Fruit fly (Drosophila melanogaster) whole organism, adult: ENCODE measurements around the gene Vha100-2.

Experiments
- CG11617 ChIP-seq: fragments of 200-800 bp; sonication (Bioruptor generic); optimal IDR thresholded peaks from 2 replicates; lab custom pipeline; 2017; ENCODE audit warnings: mild to moderate bottlenecking, missing biosample characterization, missing genetic modification reagents, missing genetic modification characterization
- CG12768 ChIP-seq: fragments of 200-800 bp; sonication (Bioruptor generic); optimal IDR thresholded peaks from 2 replicates; lab custom pipeline; 2017; ENCODE audit warnings: missing biosample characterization, missing genetic modification characterization, mild to moderate bottlenecking, moderate library complexity, missing genetic modification reagents
- CG14711 ChIP-seq: fragments of 200-800 bp; sonication (Bioruptor generic); optimal IDR thresholded peaks from 2 replicates; lab custom pipeline; 2018; ENCODE audit warnings: missing biosample characterization, mild to moderate bottlenecking, missing genetic modification characterization, moderate library complexity
- CG1620 ChIP-seq: fragments of 200-800 bp; sonication (Bioruptor generic); optimal IDR thresholded peaks from 2 replicates; lab custom pipeline; 2016; ENCODE audit warnings: missing biosample characterization, missing genetic modification characterization
- CG33017 ChIP-seq: fragments of 200-800 bp; sonication (Bioruptor generic); optimal IDR thresholded peaks from 2 replicates; lab custom pipeline; 2018; ENCODE audit warnings: missing biosample characterization, mild to moderate bottlenecking, missing genetic modification characterization, moderate library complexity
- CG5204 ChIP-seq: fragments of 200-800 bp; sonication (Bioruptor generic); optimal IDR thresholded peaks from 2 replicates; lab custom pipeline; 2016; ENCODE audit warnings: missing biosample characterization, missing genetic modification characterization
- CG7045 ChIP-seq: fragments of 200-800 bp; sonication (Bioruptor generic); optimal IDR thresholded peaks from 2 replicates; lab custom pipeline; 2017; ENCODE audit warnings: missing biosample characterization, mild to moderate bottlenecking, missing genetic modification characterization
- CG7101 ChIP-seq: fragments of 200-800 bp; sonication (Bioruptor generic); optimal IDR thresholded peaks from 2 replicates; lab custom pipeline; 2018; ENCODE audit warnings: missing biosample characterization, mild to moderate bottlenecking, missing genetic modification characterization, moderate library complexity
- Clk ChIP-seq: fragments of 200-800 bp; sonication (Bioruptor generic); optimal IDR thresholded peaks from 2 replicates; lab custom pipeline; 2017; ENCODE audit warnings: missing biosample characterization, missing genetic modification characterization
- Crg-1 ChIP-seq: fragments of 200-800 bp; sonication (Bioruptor generic); optimal IDR thresholded peaks from 2 replicates; lab custom pipeline; 2016; ENCODE audit warnings: missing biosample characterization, missing genetic modification characterization
- Hr96 ChIP-seq: fragments of 200-800 bp; sonication (Bioruptor generic); optimal IDR thresholded peaks from 2 replicates; lab custom pipeline; 2016; ENCODE audit warnings: missing biosample characterization, missing genetic modification characterization
- Mnt ChIP-seq: fragments of 200-800 bp; sonication (Bioruptor generic); optimal IDR thresholded peaks from 2 replicates; lab custom pipeline; 2016; ENCODE audit warnings: missing biosample characterization, mild to moderate bottlenecking, missing genetic modification characterization
- bab1 ChIP-seq: fragments of 200-800 bp; sonication (Bioruptor generic); optimal IDR thresholded peaks from 3 replicates; lab custom pipeline; 2019; ENCODE audit warnings: missing biosample characterization, mild to moderate bottlenecking, missing genetic modification characterization, moderate library complexity
- cic ChIP-seq: fragments of 200-800 bp; sonication (Bioruptor generic); optimal IDR thresholded peaks from 2 replicates; lab custom pipeline; 2017; ENCODE audit warnings: missing biosample characterization, mild to moderate bottlenecking, missing genetic modification characterization, moderate library complexity
- cnc ChIP-seq, 2 experiments: fragments of >200 bp; optimal IDR thresholded peaks; 2 replicates each; lab custom pipeline; 2017
- kay ChIP-seq: fragments of 200-800 bp; sonication (Bioruptor generic); peaks from one replicate; lab custom pipeline; 2016; ENCODE audit warnings: missing biosample characterization, missing genetic modification characterization, borderline replicate concordance
- ovo ChIP-seq: fragments of 200-800 bp; sonication (Bioruptor generic); optimal IDR thresholded peaks from 2 replicates; lab custom pipeline; 2016; ENCODE audit warnings: missing biosample characterization, missing genetic modification characterization
- pad ChIP-seq: fragments of 200-800 bp; sonication (Bioruptor generic); optimal IDR thresholded peaks from 3 replicates; lab custom pipeline; 2017; ENCODE audit warnings: missing biosample characterization, missing genetic modification characterization, mild to moderate bottlenecking, moderate library complexity, missing genetic modification reagents
- tj ChIP-seq: fragments of 200-800 bp; sonication (Bioruptor generic); optimal IDR thresholded peaks from 3 replicates; lab custom pipeline; 2017; ENCODE audit warnings: missing biosample characterization, mild to moderate bottlenecking, missing genetic modification characterization, moderate library complexity
- toe ChIP-seq: fragments of 200-800 bp; sonication (Bioruptor generic); optimal IDR thresholded peaks from 2 replicates; lab custom pipeline; 2016; ENCODE audit warnings: missing biosample characterization, missing genetic modification characterization

Vha100-2 gene

DNA sequence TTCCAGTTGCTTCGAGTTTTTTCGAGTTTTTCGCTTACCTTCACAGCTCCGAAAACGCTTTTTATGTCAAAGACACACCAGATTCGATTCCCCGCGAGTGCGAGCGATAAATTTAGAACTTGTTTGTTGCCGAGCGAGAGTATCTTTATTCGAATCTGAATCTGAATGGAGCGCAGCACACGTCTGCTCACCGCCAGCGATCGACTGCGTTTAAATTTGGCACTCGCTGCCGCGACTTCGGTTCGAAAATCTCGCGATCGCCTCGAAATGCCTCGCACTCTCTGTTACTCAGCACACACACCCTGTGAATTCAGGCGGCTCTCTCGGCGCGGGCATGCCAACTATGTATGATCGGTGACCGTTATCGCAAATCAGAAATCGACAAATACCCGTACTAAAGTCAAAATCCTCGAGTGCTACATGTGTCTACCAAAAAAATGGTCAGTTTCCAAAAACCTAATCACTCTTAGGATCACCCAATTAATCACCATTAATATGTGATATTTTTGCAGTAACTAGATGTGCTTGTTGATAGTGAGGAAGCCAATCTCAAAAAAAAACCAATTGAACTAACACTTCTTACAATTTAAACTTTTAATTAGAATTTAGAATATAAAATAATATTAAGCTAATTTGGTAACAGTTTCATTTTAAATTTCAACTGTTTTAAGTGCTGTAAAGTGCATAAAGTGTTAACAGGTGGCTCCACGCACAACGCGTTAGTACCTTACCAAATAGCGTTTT is at the start of gene Vha100-2:
Vha100-2 (minus strand) TSS at position 216 of the 744 bp plus-strand sequence.
- TF ChIP-seq CG14711 (tag; lab: Kevin White, UChicago) (peak; percentile 29), tj (peak; percentile 17), kay (no peak), cnc (optimal IDR thresholded peaks at IDR 0.05; lab: Kevin White, UChicago) (no peak), CG11617 (GFP tag; lab: Kevin White, UChicago) (no peak), ovo (GFP tag; lab: Kevin White, UChicago) (no peak), pad (GFP tag; lab: Kevin White, UChicago) (peak; percentile 56), CG12768 (GFP tag; lab: Kevin White, UChicago) (peak; percentile 77), toe (no peak), Clk (GFP tag; lab: Kevin White, UChicago) (no peak), Crg-1 (GFP tag; lab: Kevin White, UChicago) (no peak), cic (peak; percentile 51), CG7045 (GFP tag; lab: Kevin White, UChicago) (no peak), CG5204 (GFP tag; lab: Kevin White, UChicago) (peak; percentile 22), CG1620 (peak; percentile 65), Hr96 (GFP tag; lab: Kevin White, UChicago) (peak; percentile 24), Mnt (GFP tag; lab: Kevin White, UChicago) (peak; percentile 42), CG33017 (tag; lab: Kevin White, UChicago) (no peak), bab1 (GFP tag; lab: Kevin White, UChicago) (peak; percentile 19), CG7101 (tag; lab: Kevin White, UChicago) (peak; percentile 12)

DNA sequence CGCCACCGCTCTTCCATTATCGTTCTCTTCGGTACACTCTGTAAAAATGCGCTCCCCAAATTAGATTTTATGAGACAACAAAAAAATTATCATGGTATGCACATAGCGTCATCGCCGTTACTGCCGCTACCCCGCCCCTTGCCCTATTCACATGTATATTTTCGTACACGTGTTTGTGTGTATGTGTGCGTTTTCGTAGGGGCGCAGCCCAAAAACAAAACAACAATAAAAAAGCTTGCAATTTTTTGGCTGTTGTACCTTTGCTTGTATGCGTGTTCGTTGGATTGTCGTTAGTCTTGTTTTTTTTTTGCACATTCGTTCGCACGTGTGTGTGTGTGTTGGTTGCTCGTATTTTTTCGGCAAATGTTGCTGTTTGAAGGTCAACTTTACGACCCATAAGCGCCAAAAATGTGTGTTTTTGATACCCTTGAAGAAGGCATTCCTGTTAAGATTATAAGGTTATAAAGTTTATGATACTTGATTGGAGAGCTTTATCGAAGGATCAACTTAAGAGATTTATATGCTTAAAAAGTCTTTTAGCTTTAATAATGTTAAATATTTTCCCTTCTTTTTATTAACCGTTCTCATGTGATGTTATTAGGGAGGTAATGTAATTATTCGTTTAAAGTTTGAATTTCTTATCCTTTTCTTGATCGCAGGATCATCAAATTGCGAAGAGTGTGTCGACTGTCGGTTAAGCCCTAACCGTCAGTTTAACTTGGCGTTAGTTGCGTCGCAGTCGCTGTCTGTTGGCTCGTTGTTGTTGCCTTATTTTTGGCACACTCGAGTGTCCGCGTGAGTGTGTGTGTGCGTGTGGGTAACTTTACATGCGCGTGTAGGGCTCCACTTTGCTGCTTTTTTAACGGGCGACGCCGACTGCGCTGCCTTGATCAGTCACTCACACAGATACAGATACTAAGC is 49.4 kb upstream of the Vha100-2 start:
- TF ChIP-seq kay (peak; percentile 72), CG1620 (no peak), pad (GFP tag; lab: Kevin White, UChicago) (peak; percentile 8), CG7101 (tag; lab: Kevin White, UChicago) (peak; percentile 57), CG14711 (tag; lab: Kevin White, UChicago) (peak; percentile 4), Crg-1 (GFP tag; lab: Kevin White, UChicago) (no peak), tj (peak; percentile 82), CG12768 (GFP tag; lab: Kevin White, UChicago) (peak; percentile 5)

DNA sequence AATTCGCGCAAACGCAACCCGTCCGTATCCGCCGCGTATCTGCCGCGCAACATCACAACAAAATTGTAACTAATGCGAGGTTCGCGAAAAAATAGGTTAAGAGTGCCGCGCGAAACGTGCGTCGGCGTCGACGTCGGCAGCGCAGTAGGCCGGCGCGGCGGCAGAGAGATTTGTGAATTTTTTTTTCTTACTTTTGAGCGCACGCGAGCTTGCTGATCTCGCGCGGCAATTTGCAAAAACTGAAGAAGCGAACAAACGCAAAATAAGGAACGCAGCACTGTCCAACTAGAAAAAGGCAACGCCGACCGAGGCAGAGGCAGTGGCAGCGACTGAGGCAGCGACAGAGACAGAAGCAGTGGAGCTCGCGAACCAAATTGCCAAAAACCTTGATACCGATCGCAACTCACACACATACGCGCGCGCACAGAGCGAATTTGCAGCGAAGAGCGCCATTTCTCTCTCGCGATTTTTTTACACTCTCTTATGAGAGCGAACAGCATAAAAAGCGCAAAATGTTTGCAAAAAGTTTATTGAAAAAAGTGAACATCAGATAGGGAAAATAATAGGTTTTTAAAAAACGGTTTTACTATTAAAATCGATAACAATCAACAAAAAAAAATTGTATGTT is 48.3 kb upstream of the Vha100-2 start:
- no peak for TF ChIP-seq bab1 (GFP tag; lab: Kevin White, UChicago)
- peak; percentile 41 for TF ChIP-seq tj

DNA sequence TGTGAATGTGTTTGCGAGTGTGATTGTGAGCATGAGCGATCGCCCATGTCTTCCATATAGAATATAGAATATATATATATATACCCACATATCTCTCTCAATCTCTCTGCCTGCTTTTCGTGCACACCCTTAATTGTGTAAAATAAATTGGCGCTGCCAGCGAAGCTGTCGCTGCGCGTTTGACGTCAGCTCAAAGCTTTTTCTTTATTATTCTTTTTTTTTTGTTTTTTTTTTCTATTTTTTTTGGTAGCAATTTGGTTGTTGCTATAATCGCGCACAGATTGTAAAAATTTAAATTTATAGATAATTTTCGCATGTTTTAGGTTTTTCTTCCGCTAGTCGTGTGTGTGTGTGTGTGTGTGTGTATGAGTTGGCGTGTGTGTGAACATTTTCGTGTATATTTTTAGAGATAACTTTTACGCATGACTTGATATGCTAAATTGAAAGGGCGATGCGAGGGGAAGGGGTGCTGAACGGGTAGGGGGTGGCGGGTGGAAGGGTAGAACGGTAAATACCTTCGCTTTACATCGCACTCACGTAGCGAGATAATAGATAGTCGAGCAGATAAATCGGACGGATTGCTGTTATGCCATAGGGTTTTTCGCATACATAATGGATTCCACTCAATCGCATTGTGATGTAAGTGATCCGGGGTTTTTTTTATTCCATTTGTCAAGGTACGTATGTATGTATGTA is 46.3 kb upstream of the Vha100-2 start:
- TF ChIP-seq kay (peak; percentile 89), CG7045 (GFP tag; lab: Kevin White, UChicago) (no peak)

DNA sequence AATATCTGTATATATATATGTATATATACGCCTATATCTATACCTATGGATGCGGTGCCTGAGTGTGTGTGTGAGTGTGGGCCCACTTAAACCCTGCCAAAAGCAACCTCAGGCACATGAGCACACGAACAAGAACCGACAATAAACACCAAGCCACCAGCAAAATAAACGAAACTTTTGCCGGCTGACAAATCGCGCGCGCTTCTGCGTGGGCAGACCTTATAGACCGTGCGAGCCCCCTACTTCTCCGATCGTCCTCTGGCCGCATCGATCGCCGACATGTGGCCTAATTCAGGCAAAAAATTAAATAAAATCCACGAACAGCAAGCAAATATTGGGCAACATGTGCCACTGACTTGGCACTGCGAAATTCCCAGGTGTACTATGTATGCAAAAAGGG is 44.3 kb upstream of the Vha100-2 start:
- TF ChIP-seq Hr96 (GFP tag; lab: Kevin White, UChicago): no peak
- no peak for TF ChIP-seq bab1 (GFP tag; lab: Kevin White, UChicago)
- no peak for TF ChIP-seq kay
- TF ChIP-seq ovo (GFP tag; lab: Kevin White, UChicago): no peak
- no peak for TF ChIP-seq CG7101 (tag; lab: Kevin White, UChicago)
- TF ChIP-seq CG1620: no peak
- no peak for TF ChIP-seq CG7045 (GFP tag; lab: Kevin White, UChicago)
- no peak for TF ChIP-seq CG12768 (GFP tag; lab: Kevin White, UChicago)
- no peak for TF ChIP-seq cic
- TF ChIP-seq tj: no peak
- no peak for TF ChIP-seq pad (GFP tag; lab: Kevin White, UChicago)
- TF ChIP-seq CG11617 (GFP tag; lab: Kevin White, UChicago): no peak
